Worm (Caenorhabditis elegans) whole organism, mixed stage, embryonic: ENCODE measurements around the gene B0244.5.

Experiments used
- ces-1 ChIP-seq: fragments of 150-350 bp; optimal IDR thresholded peaks from 2 replicates; lab custom pipeline; 2014; ENCODE audit warnings: missing biosample characterization, missing genetic modification reagents, missing genetic modification characterization
- elt-3 ChIP-seq: fragments of 150-350 bp; optimal IDR thresholded peaks from 2 replicates; lab custom pipeline; 2014; ENCODE audit warnings: missing biosample characterization, missing genetic modification characterization
- lsy-2 ChIP-seq: fragments of 150-350 bp; optimal IDR thresholded peaks from 2 replicates; lab custom pipeline; 2014; ENCODE audit warnings: missing biosample characterization, missing genetic modification characterization
- mab-5 ChIP-seq: fragments of 150-350 bp; optimal IDR thresholded peaks from 2 replicates; lab custom pipeline; 2014; ENCODE audit warnings: missing biosample characterization, missing genetic modification characterization
- nhr-76 ChIP-seq: sonication (generic microtip); optimal IDR thresholded peaks from 2 replicates; lab custom pipeline; 2017; ENCODE audit warnings: missing biosample characterization, missing genetic modification characterization
- snpc-4 ChIP-seq: fragments of 150-350 bp; optimal IDR thresholded peaks from 2 replicates; lab custom pipeline; 2014; ENCODE audit warnings: missing biosample characterization, missing genetic modification characterization
- sptf-1 ChIP-seq: sonication (generic microtip); optimal IDR thresholded peaks from 2 replicates; lab custom pipeline; 2017; ENCODE audit warnings: mild to moderate bottlenecking, missing genetic modification characterization, moderate library complexity, missing compliant biosample characterization
- ztf-11 ChIP-seq: fragments of 150-350 bp; optimal IDR thresholded peaks from 2 replicates; lab custom pipeline; 2014; ENCODE audit warnings: missing biosample characterization, missing genetic modification characterization

DNA sequence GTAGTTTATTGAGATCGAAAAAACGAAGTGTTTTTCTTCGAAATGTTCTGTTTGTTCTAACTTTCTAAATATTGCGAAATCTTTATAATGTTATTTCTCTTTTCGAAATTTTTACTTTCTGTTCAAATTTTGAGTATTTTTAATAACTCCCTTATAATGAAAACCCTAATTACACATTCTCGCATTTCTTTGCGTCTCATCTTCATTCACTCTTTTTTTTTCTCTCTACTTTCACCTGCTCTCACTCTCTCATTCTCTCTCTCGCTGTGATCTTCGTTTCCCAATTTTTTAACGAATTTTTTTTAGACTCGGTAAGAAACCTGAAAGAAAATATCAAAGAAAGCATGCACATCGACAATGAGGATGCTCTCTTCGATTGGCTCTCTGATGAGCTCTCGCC, 33.4 kb upstream of the B0244.5 start, which contains the start of gene rbm-26:
- TF ChIP-seq nhr-76 (tag; lab: Kevin White, UChicago) = no peak
- TF ChIP-seq ztf-11 (tag; lab: Kevin White, UChicago) = no peak
- TF ChIP-seq snpc-4 = no peak
- no peak for TF ChIP-seq lsy-2
- TF ChIP-seq elt-3 (tag; lab: Kevin White, UChicago) = no peak
- TF ChIP-seq sptf-1 (tag; lab: Kevin White, UChicago) = no peak
- TF ChIP-seq ces-1 (GFP tag; lab: Kevin White, UChicago) = no peak
- no peak for TF ChIP-seq mab-5
